Worm (Caenorhabditis elegans) whole organism, mixed stage, embryonic: Measurements from ENCODE around the gene adah-1.

Source experiments
- drap-1 ChIP-seq: fragments of 200-800 bp; sonication (Bioruptor generic); optimal IDR thresholded peaks from 3 replicates; lab custom pipeline; 2018; ENCODE audit warnings: mild to moderate bottlenecking, missing genetic modification characterization, missing compliant biosample characterization
- elt-1 ChIP-seq: sonication (generic microtip); optimal IDR thresholded peaks from 2 replicates; lab custom pipeline; 2017; ENCODE audit warnings: missing genetic modification characterization, mild to moderate bottlenecking, missing compliant biosample characterization, antibody characterized with exemption, moderate library complexity, borderline replicate concordance; ENCODE audit not compliant: insufficient read depth
- hlh-1 ChIP-seq: fragments of 150-350 bp; optimal IDR thresholded peaks from 2 replicates; lab custom pipeline; 2014; ENCODE audit warnings: missing biosample characterization, missing genetic modification reagents, missing genetic modification characterization
- lin-13 ChIP-seq: fragments of 150-350 bp; optimal IDR thresholded peaks from 2 replicates; lab custom pipeline; 2014; ENCODE audit warnings: missing biosample characterization, missing genetic modification characterization
- lsy-2 ChIP-seq: fragments of 150-350 bp; optimal IDR thresholded peaks from 2 replicates; lab custom pipeline; 2014; ENCODE audit warnings: missing biosample characterization, missing genetic modification characterization
- mab-5 ChIP-seq: fragments of 150-350 bp; optimal IDR thresholded peaks from 2 replicates; lab custom pipeline; 2014; ENCODE audit warnings: missing biosample characterization, missing genetic modification characterization
- nhr-28 ChIP-seq: fragments of 150-350 bp; optimal IDR thresholded peaks from 2 replicates; lab custom pipeline; 2014; ENCODE audit warnings: missing biosample characterization, missing genetic modification characterization
- nhr-76 ChIP-seq: sonication (generic microtip); optimal IDR thresholded peaks from 2 replicates; lab custom pipeline; 2017; ENCODE audit warnings: missing biosample characterization, missing genetic modification characterization

ce11 chrIV:6997918-6998317 lies 26.1 kb upstream of the adah-1 start:
- TF ChIP-seq elt-1 (tag; lab: Kevin White, UChicago) (no peak), lin-13 (tag; lab: Kevin White, UChicago) (no peak), nhr-28 (no peak), mab-5 (tag; lab: Kevin White, UChicago) (no peak), drap-1 (GFP tag; lab: Kevin White, UChicago) (no peak), hlh-1 (no peak), lsy-2 (tag; lab: Kevin White, UChicago) (no peak), nhr-76 (tag; lab: Kevin White, UChicago) (no peak)
